Fruit fly (Drosophila melanogaster) whole organism, embryonic: Measurements from ENCODE around the gene Traf-like.
A peak's percentile ranks its signal among the peaks of the same experiment; 100 is the strongest.

ENCODE experiments used
- Atf6 ChIP-seq: fragments of 200-800 bp; sonication (Bioruptor generic); IDR thresholded peaks from 2 replicates; pipeline ENCODE4 v1.3.6; 2022; ENCODE audit warnings: missing biosample characterization, missing genetic modification characterization
- CG10366 ChIP-seq: fragments of 200-800 bp; sonication (Bioruptor generic); IDR thresholded peaks from 2 replicates; pipeline ENCODE4 v1.3.6; 2022; ENCODE audit warnings: missing biosample characterization, missing genetic modification characterization
- CG11560 ChIP-seq: fragments of 200-800 bp; sonication (Bioruptor generic); IDR thresholded peaks from 3 replicates; pipeline ENCODE4 v1.3.6; 2022; ENCODE audit warnings: missing biosample characterization, missing genetic modification characterization
- CG12659 ChIP-seq: fragments of 200-800 bp; sonication (Bioruptor generic); optimal IDR thresholded peaks from 3 replicates; lab custom pipeline; 2017; ENCODE audit warnings: mild to moderate bottlenecking, missing biosample characterization, missing genetic modification reagents, missing genetic modification characterization
- CG13296 ChIP-seq: fragments of 200-800 bp; sonication (Bioruptor generic); optimal IDR thresholded peaks from 3 replicates; lab custom pipeline; 2018; ENCODE audit warnings: missing biosample characterization, mild to moderate bottlenecking, missing genetic modification characterization
- CG14710 ChIP-seq: fragments of 200-800 bp; sonication (Bioruptor generic); optimal IDR thresholded peaks from 3 replicates; lab custom pipeline; 2019; ENCODE audit warnings: missing biosample characterization, mild to moderate bottlenecking, missing genetic modification characterization, moderate library complexity
- CG16813 ChIP-seq: fragments of 200-800 bp; sonication (Bioruptor generic); IDR thresholded peaks from 3 replicates; pipeline ENCODE4 v1.3.6; 2022; ENCODE audit warnings: missing biosample characterization, missing genetic modification characterization; ENCODE audit not compliant: partially characterized antibody
- CG2712 ChIP-seq: fragments of 200-800 bp; optimal IDR thresholded peaks from 3 replicates; lab custom pipeline; 2019; ENCODE audit warnings: missing biosample characterization, mild to moderate bottlenecking, missing genetic modification characterization, moderate library complexity
- CG2889 ChIP-seq: fragments of 200-800 bp; sonication (Bioruptor generic); IDR thresholded peaks from 3 replicates; pipeline ENCODE4 v1.3.6; 2022; ENCODE audit warnings: missing biosample characterization, missing genetic modification characterization
- CG30020 ChIP-seq: fragments of 200-800 bp; optimal IDR thresholded peaks from 2 replicates; lab custom pipeline; 2019; ENCODE audit warnings: missing biosample characterization, mild to moderate bottlenecking, missing genetic modification characterization, moderate library complexity
- CG30403 ChIP-seq: fragments of 200-800 bp; sonication (Bioruptor generic); optimal IDR thresholded peaks from 3 replicates; lab custom pipeline; 2016; ENCODE audit warnings: missing biosample characterization, missing genetic modification characterization
- CG3065 ChIP-seq: fragments of 200-800 bp; sonication (Bioruptor generic); optimal IDR thresholded peaks from 2 replicates; lab custom pipeline; 2016; ENCODE audit warnings: missing biosample characterization, missing genetic modification characterization
- CG33557 ChIP-seq: fragments of 200-800 bp; sonication (Bioruptor generic); optimal IDR thresholded peaks from 2 replicates; lab custom pipeline; 2019; ENCODE audit warnings: missing biosample characterization, mild to moderate bottlenecking, missing genetic modification characterization, moderate library complexity
- CG34422 ChIP-seq: fragments of 200-800 bp; sonication (Bioruptor generic); IDR thresholded peaks from 3 replicates; pipeline ENCODE4 v1.3.6; 2022; ENCODE audit warnings: missing biosample characterization, missing genetic modification characterization
- CG3995 ChIP-seq: fragments of 200-800 bp; sonication (Bioruptor generic); optimal IDR thresholded peaks from 3 replicates; lab custom pipeline; 2016; ENCODE audit warnings: missing biosample characterization, missing genetic modification characterization
- CG4424 ChIP-seq: fragments of 200-800 bp; sonication (Bioruptor generic); optimal IDR thresholded peaks from 3 replicates; lab custom pipeline; 2016; ENCODE audit warnings: missing biosample characterization, missing genetic modification characterization
- CG4820 ChIP-seq: fragments of 200-800 bp; sonication (Bioruptor generic); optimal IDR thresholded peaks from 3 replicates; lab custom pipeline; 2016; ENCODE audit warnings: missing biosample characterization, missing genetic modification characterization
- CG5180 ChIP-seq: fragments of 200-800 bp; sonication (Bioruptor generic); optimal IDR thresholded peaks from 3 replicates; lab custom pipeline; 2017; ENCODE audit warnings: missing biosample characterization, missing genetic modification characterization, mild to moderate bottlenecking, moderate library complexity, missing genetic modification reagents
- CG5245 ChIP-seq: fragments of 200-800 bp; sonication (Bioruptor generic); optimal IDR thresholded peaks from 3 replicates; lab custom pipeline; 2016; ENCODE audit warnings: missing biosample characterization, missing genetic modification characterization
- CG7271 ChIP-seq: fragments of 200-800 bp; sonication (Bioruptor generic); optimal IDR thresholded peaks from 2 replicates; lab custom pipeline; 2018; ENCODE audit warnings: missing biosample characterization, mild to moderate bottlenecking, missing genetic modification characterization, moderate library complexity
- CG7786 ChIP-seq: fragments of 200-800 bp; sonication (Bioruptor generic); optimal IDR thresholded peaks from 2 replicates; lab custom pipeline; 2016; ENCODE audit warnings: missing biosample characterization, missing genetic modification characterization
- CG9727 ChIP-seq: fragments of 200-800 bp; sonication (Bioruptor generic); optimal IDR thresholded peaks from 3 replicates; lab custom pipeline; 2017; ENCODE audit warnings: missing biosample characterization, mild to moderate bottlenecking, missing genetic modification characterization
- Dref ChIP-seq: fragments of 200-800 bp; sonication (Bioruptor generic); IDR thresholded peaks from 2 replicates; pipeline ENCODE4 v1.3.6; 2022; ENCODE audit warnings: missing biosample characterization, missing genetic modification characterization
- HLH3B ChIP-seq: fragments of 200-800 bp; sonication (Bioruptor generic); IDR thresholded peaks from 2 replicates; pipeline ENCODE4 v1.3.6; 2022; ENCODE audit warnings: missing biosample characterization, missing genetic modification characterization
- Mad ChIP-seq: fragments of 200-800 bp; sonication (Bioruptor generic); optimal IDR thresholded peaks from 2 replicates; lab custom pipeline; 2016; ENCODE audit warnings: missing biosample characterization, missing genetic modification characterization
- Poxn ChIP-seq: fragments of 200-800 bp; sonication (Bioruptor generic); IDR thresholded peaks from 2 replicates; pipeline ENCODE4 v1.3.6; 2022; ENCODE audit warnings: missing biosample characterization, missing genetic modification characterization
- Ravus ChIP-seq: fragments of 200-800 bp; sonication (Bioruptor generic); IDR thresholded peaks from 2 replicates; pipeline ENCODE4 v1.3.6; 2022; ENCODE audit warnings: missing biosample characterization, missing genetic modification characterization
- Xrp1 ChIP-seq: fragments of 200-800 bp; sonication (Bioruptor generic); IDR thresholded peaks from 2 replicates; pipeline ENCODE4 v1.3.6; 2022; ENCODE audit warnings: missing biosample characterization, missing genetic modification characterization
- aop ChIP-seq: fragments of 200-800 bp; sonication (Bioruptor generic); IDR thresholded peaks from 2 replicates; pipeline ENCODE4 v1.3.6; 2022; ENCODE audit warnings: missing biosample characterization, missing genetic modification characterization
- caup ChIP-seq: fragments of 200-800 bp; sonication (Bioruptor generic); optimal IDR thresholded peaks from 3 replicates; lab custom pipeline; 2017; ENCODE audit warnings: missing biosample characterization, mild to moderate bottlenecking, missing genetic modification characterization, moderate library complexity; ENCODE audit not compliant: severe bottlenecking
- chif ChIP-seq, 2 experiments: fragments of 200-800 bp; sonication (Bioruptor generic); optimal IDR thresholded peaks; 3 replicates each; lab custom pipeline; 2016; ENCODE audit warnings: missing biosample characterization in 2 of 2, missing genetic modification characterization in 2 of 2
- chm ChIP-seq: fragments of 200-800 bp; sonication (Bioruptor generic); IDR thresholded peaks from 2 replicates; pipeline ENCODE4 v1.3.6; 2022; ENCODE audit warnings: missing biosample characterization, missing genetic modification characterization
- exex ChIP-seq: fragments of 200-800 bp; sonication (Bioruptor generic); optimal IDR thresholded peaks from 4 replicates; lab custom pipeline; 2018; ENCODE audit warnings: missing biosample characterization, mild to moderate bottlenecking, missing genetic modification characterization, moderate library complexity
- fd102C ChIP-seq: fragments of 200-800 bp; sonication (Bioruptor generic); optimal IDR thresholded peaks from 2 replicates; lab custom pipeline; 2018; ENCODE audit warnings: missing biosample characterization, mild to moderate bottlenecking, missing genetic modification characterization, moderate library complexity
- fd3F ChIP-seq: fragments of 200-800 bp; sonication (Bioruptor generic); optimal IDR thresholded peaks from 2 replicates; lab custom pipeline; 2018; ENCODE audit warnings: missing biosample characterization, mild to moderate bottlenecking, missing genetic modification characterization, moderate library complexity
- gsb ChIP-seq: fragments of 200-800 bp; sonication (Bioruptor generic); IDR thresholded peaks from 2 replicates; pipeline ENCODE4 v1.3.6; 2022; ENCODE audit warnings: missing biosample characterization, missing genetic modification characterization
- hbn ChIP-seq: fragments of 200-800 bp; sonication (Bioruptor generic); IDR thresholded peaks from 2 replicates; pipeline ENCODE4 v1.3.6; 2022; ENCODE audit warnings: missing biosample characterization, missing genetic modification characterization; ENCODE audit not compliant: partially characterized antibody
- lilli ChIP-seq: fragments of 200-800 bp; sonication (Bioruptor generic); optimal IDR thresholded peaks from 3 replicates; lab custom pipeline; 2016; ENCODE audit warnings: missing biosample characterization, missing genetic modification characterization
- oc ChIP-seq: fragments of 200-800 bp; sonication (Bioruptor generic); optimal IDR thresholded peaks from 2 replicates; lab custom pipeline; 2018; ENCODE audit warnings: missing biosample characterization, mild to moderate bottlenecking, missing genetic modification characterization, moderate library complexity
- prd ChIP-seq, 3 experiments: fragments of >200 bp in 2 of 3; fragments of 200-800 bp in 1 of 3; sonication (Bioruptor generic) in 1 of 3; optimal IDR thresholded peaks in 2 of 3; IDR thresholded peaks in 1 of 3; 2 replicates in 2 of 3; 3 replicates in 1 of 3; pipeline versions ENCODE4 v1.3.6 to Lab custom; 2017 to 2022; ENCODE audit warnings: missing biosample characterization in 1 of 3, missing genetic modification characterization in 1 of 3
- psq ChIP-seq: fragments of 200-800 bp; sonication (Bioruptor generic); optimal IDR thresholded peaks from 2 replicates; lab custom pipeline; 2017; ENCODE audit warnings: missing biosample characterization, missing genetic modification characterization
- ranshi ChIP-seq: fragments of 200-800 bp; sonication (Bioruptor generic); IDR thresholded peaks from 2 replicates; pipeline ENCODE4 v1.3.6; 2022; ENCODE audit warnings: missing biosample characterization, missing genetic modification characterization
- sc ChIP-seq, 3 experiments: fragments of >200 bp in 2 of 3; fragments of 200-800 bp in 1 of 3; sonication (Bioruptor generic) in 1 of 3; optimal IDR thresholded peaks; 2 replicates in 2 of 3; 3 replicates in 1 of 3; lab custom pipeline; 2017; ENCODE audit warnings: mild to moderate bottlenecking in 1 of 3, missing biosample characterization in 1 of 3, missing genetic modification characterization in 1 of 3, missing genetic modification reagents in 1 of 3
- schlank ChIP-seq: fragments of 200-800 bp; sonication (Bioruptor generic); optimal IDR thresholded peaks from 2 replicates; lab custom pipeline; 2018; ENCODE audit warnings: missing biosample characterization, mild to moderate bottlenecking, missing genetic modification characterization
- ssp ChIP-seq: fragments of 200-800 bp; sonication (Bioruptor generic); IDR thresholded peaks from 2 replicates; pipeline ENCODE4 v1.3.6; 2022; ENCODE audit warnings: missing biosample characterization, missing genetic modification characterization
- tin ChIP-seq: fragments of 200-800 bp; sonication (Bioruptor generic); optimal IDR thresholded peaks from 3 replicates; lab custom pipeline; 2016; ENCODE audit warnings: missing biosample characterization, missing genetic modification characterization
- tio ChIP-seq: fragments of 200-800 bp; sonication (Bioruptor generic); optimal IDR thresholded peaks from 2 replicates; lab custom pipeline; 2017; ENCODE audit warnings: missing biosample characterization, missing genetic modification characterization, inconsistent platforms
- toy ChIP-seq: fragments of 200-800 bp; sonication (Bioruptor generic); IDR thresholded peaks from 2 replicates; pipeline ENCODE4 v1.3.6; 2022; ENCODE audit warnings: missing biosample characterization, missing genetic modification characterization
- zen ChIP-seq: fragments of 200-800 bp; sonication (Bioruptor generic); optimal IDR thresholded peaks from 3 replicates; lab custom pipeline; 2018; ENCODE audit warnings: missing biosample characterization, mild to moderate bottlenecking, missing genetic modification characterization, moderate library complexity

Gene Traf-like

dm6 chrX:16427786-16428400 lies 13.0 kb downstream of the Traf-like start (continued):
- TF ChIP-seq HLH3B (GFP tag; lab: Robert Waterston, UW) (no peak), Poxn (GFP tag; lab: Robert Waterston, UW) (no peak), CG30403 (peak; percentile 35), CG2712 (tag; lab: Kevin White, UChicago) (peak; percentile 46), CG11560 (tag; lab: Robert Waterston, UW) (no peak), CG9727 (GFP tag; lab: Kevin White, UChicago) (peak; percentile 38), Atf6 (GFP tag; lab: Robert Waterston, UW) (no peak), Dref (GFP tag; lab: Robert Waterston, UW) (no peak; the same call in 1 of the 2 replicates), CG16813 (GFP tag; lab: Robert Waterston, UW) (no peak), CG2889 (no peak), lilli (GFP tag; lab: Kevin White, UChicago) (peak; percentile 7), CG14710 (peak; percentile 25), CG34422 (GFP tag; lab: Robert Waterston, UW) (no peak), caup (no peak), ranshi (GFP tag; lab: Robert Waterston, UW) (no peak), chm (no peak), fd102C (GFP tag; lab: Kevin White, UChicago) (no peak), chif (GFP tag; optimal IDR thresholded peaks at IDR 0.05; lab: Kevin White, UChicago) (peak in 1 of 2 experiments; percentile 5), CG4424 (GFP tag; lab: Kevin White, UChicago) (no peak), Xrp1 (0 out of 2 replicates have a peak, but pooled peaks have one; percentile 10), CG7271 (no peak), CG13296 (GFP tag; lab: Kevin White, UChicago) (no peak), CG3065 (GFP tag; lab: Kevin White, UChicago) (no peak), CG5180 (GFP tag; lab: Kevin White, UChicago) (no peak), tin (GFP tag; lab: Kevin White, UChicago) (no peak), gsb (GFP tag; lab: Robert Waterston, UW) (no peak), exex (tag; lab: Kevin White, UChicago) (no peak), Mad (GFP tag; lab: Kevin White, UChicago) (no peak), aop (GFP tag; lab: Robert Waterston, UW) (no peak), schlank (tag; lab: Kevin White, UChicago) (no peak), CG5245 (no peak), psq (GFP tag; lab: Kevin White, UChicago) (peak; percentile 40), sc (optimal IDR thresholded peaks at IDR 0.05; lab: Kevin White, UChicago) (no peak), sc (GFP tag; optimal IDR thresholded peaks at IDR 0.05; lab: Kevin White, UChicago) (no peak), CG3995 (GFP tag; lab: Kevin White, UChicago) (no peak), zen (tag; lab: Kevin White, UChicago) (no peak), CG30020 (tag; lab: Kevin White, UChicago) (no peak), CG33557 (GFP tag; lab: Kevin White, UChicago) (no peak), CG12659 (GFP tag; lab: Kevin White, UChicago) (peak; percentile 1), Ravus (GFP tag; lab: Robert Waterston, UW) (no peak), hbn (GFP tag; lab: Robert Waterston, UW) (no peak), fd3F (GFP tag; lab: Kevin White, UChicago) (no peak), CG7786 (GFP tag; lab: Kevin White, UChicago) (no peak), oc (no peak), ssp (peak; percentile 14; the same call in 1 of the 2 replicates), toy (GFP tag; lab: Robert Waterston, UW) (no peak), CG4820 (no peak), CG10366 (no peak), prd (optimal IDR thresholded peaks at IDR 0.05; lab: Kevin White, UChicago) (no peak), prd (GFP tag; IDR thresholded peaks at IDR 0.05; lab: Robert Waterston, UW) (no peak; the same call in 2 of the 3 replicates), tio (GFP tag; lab: Kevin White, UChicago) (no peak)
